Worm (Caenorhabditis elegans) whole organism, L1 larva: ENCODE measurements around the gene T10C6.16.

Experiments
- aha-1 ChIP-seq: fragments of 150-350 bp; optimal IDR thresholded peaks from 2 replicates; lab custom pipeline; 2014; ENCODE audit warnings: missing biosample characterization, missing genetic modification characterization
- ces-1 ChIP-seq: fragments of 150-350 bp; optimal IDR thresholded peaks from 2 replicates; lab custom pipeline; 2014; ENCODE audit warnings: missing biosample characterization, missing genetic modification reagents, missing genetic modification characterization
- fkh-10 ChIP-seq: sonication (generic microtip); optimal IDR thresholded peaks from 2 replicates; lab custom pipeline; 2017; ENCODE audit warnings: missing biosample characterization, missing genetic modification reagents, missing genetic modification characterization
- mdl-1 ChIP-seq, 2 experiments: fragments of 150-350 bp; optimal IDR thresholded peaks; 2 replicates each; lab custom pipeline; 2014 to 2017; ENCODE audit warnings: missing biosample characterization in 2 of 2, missing genetic modification characterization in 2 of 2, inconsistent platforms in 1 of 2
- pqm-1 ChIP-seq: sonication (generic microtip); optimal IDR thresholded peaks from 3 replicates; lab custom pipeline; 2017; ENCODE audit warnings: missing biosample characterization, missing genetic modification characterization
- snpc-4 ChIP-seq: fragments of 150-350 bp; optimal IDR thresholded peaks from 2 replicates; lab custom pipeline; 2014; ENCODE audit warnings: missing biosample characterization, missing genetic modification characterization
- tbx-2 ChIP-seq: sonication (generic microtip); optimal IDR thresholded peaks from 2 replicates; lab custom pipeline; 2016; ENCODE audit warnings: missing genetic modification characterization, missing compliant biosample characterization
- ztf-11 ChIP-seq, 2 experiments: sonication (generic microtip); optimal IDR thresholded peaks; 2 replicates each; lab custom pipeline; 2016 to 2017; ENCODE audit warnings: missing genetic modification characterization in 2 of 2, missing biosample characterization in 1 of 2, missing compliant biosample characterization in 1 of 2

ce11 chrV:16031571-16031970 is 1.2 kb downstream of the T10C6.16 start, which contains the start of gene T10C6.7:
- no peak for TF ChIP-seq tbx-2 (tag; lab: Kevin White, UChicago)
- no peak for TF ChIP-seq mdl-1 (tag; optimal IDR thresholded peaks at IDR 0.05; lab: Kevin White, UChicago)
- no peak for TF ChIP-seq ces-1 (GFP tag; lab: Kevin White, UChicago)
- TF ChIP-seq pqm-1 (tag; lab: Kevin White, UChicago): no peak
- TF ChIP-seq snpc-4 (tag; lab: Kevin White, UChicago): no peak
- TF ChIP-seq fkh-10 (GFP tag; lab: Kevin White, UChicago): no peak
- TF ChIP-seq ztf-11 (tag; optimal IDR thresholded peaks at IDR 0.05; lab: Kevin White, UChicago): no peak
- no peak for TF ChIP-seq aha-1 (tag; lab: Kevin White, UChicago)
